Worm (Caenorhabditis elegans): ENCODE measurements around the gene orai-1.

orai-1 gene

ce11 chrIII:599279-599678 lies 47.3 kb upstream of the orai-1 start:
- TF ChIP-seq jun-1 (tag; optimal IDR thresholded peaks at IDR 0.05): peak; percentile 14
- TF ChIP-seq nhr-77 (tag; optimal IDR thresholded peaks at IDR 0.05): no peak
- TF ChIP-seq fkh-2 (tag; optimal IDR thresholded peaks at IDR 0.05): no peak
- TF ChIP-seq elt-2 (tag; optimal IDR thresholded peaks at IDR 0.05): peak; percentile 46
- peak; percentile 12 for TF ChIP-seq pqm-1 (tag; optimal IDR thresholded peaks at IDR 0.05)
- no peak for TF ChIP-seq aly-2 (tag; optimal IDR thresholded peaks at IDR 0.05)
- TF ChIP-seq nhr-12 (tag; optimal IDR thresholded peaks at IDR 0.05): no peak
- TF ChIP-seq mdl-1 (tag; optimal IDR thresholded peaks at IDR 0.05): no peak

ce11 chrIII:600316-600932 lies 46.1 kb upstream of the orai-1 start, which contains the start of gene lec-6:
lec-6 (minus strand) TSS chrIII:600366.
- TF ChIP-seq aly-2 (tag; optimal IDR thresholded peaks at IDR 0.05) (no peak), ama-1 (optimal IDR thresholded peaks at IDR 0.05) (peak; percentile 10), sea-2 (GFP tag; optimal IDR thresholded peaks at IDR 0.05) (no peak), ceh-9 (tag; optimal IDR thresholded peaks at IDR 0.05) (no peak), nhr-12 (tag; optimal IDR thresholded peaks at IDR 0.05) (no peak), pha-4 (tag; optimal IDR thresholded peaks at IDR 0.05) (peak; percentile 97), nhr-77 (tag; optimal IDR thresholded peaks at IDR 0.05) (peak; percentile 48), pqm-1 (tag; optimal IDR thresholded peaks at IDR 0.05) (peak; percentile 97), elt-2 (tag; optimal IDR thresholded peaks at IDR 0.05) (peak; percentile 99), nhr-11 (tag; optimal IDR thresholded peaks at IDR 0.05) (no peak), fos-1 (tag; optimal IDR thresholded peaks at IDR 0.05) (peak; percentile 85), daf-12 (tag; optimal IDR thresholded peaks at IDR 0.05) (no peak), skn-1 (tag; optimal IDR thresholded peaks at IDR 0.05) (peak; percentile 56), tbx-2 (tag; optimal IDR thresholded peaks at IDR 0.05) (no peak), nfya-1 (tag; optimal IDR thresholded peaks at IDR 0.05; ENCODE audit: insufficient read depth) (no peak), jun-1 (tag; optimal IDR thresholded peaks at IDR 0.05) (peak; percentile 90)

- no peak for TF ChIP-seq elt-3 (tag; optimal IDR thresholded peaks at IDR 0.05)
- TF ChIP-seq nhr-11 (tag; optimal IDR thresholded peaks at IDR 0.05): no peak
- no peak for TF ChIP-seq tbx-2 (tag; optimal IDR thresholded peaks at IDR 0.05)
- TF ChIP-seq pqm-1 (tag; optimal IDR thresholded peaks at IDR 0.05): no peak
- TF ChIP-seq ZK546.5 (tag; optimal IDR thresholded peaks at IDR 0.05): no peak
Observed at ce11 chrIII:605415-606054, 41.0 kb upstream of the orai-1 start, which contains the start of the genes Y55B1AR.4 and ttr-7. Y55B1AR.4 (minus strand) TSS chrIII:605515. ttr-7 (plus strand) TSS chrIII:606004.

ce11 chrIII:609549-609948 lies 37.0 kb upstream of the orai-1 start, which contains the start of gene best-17:
best-17 (minus strand) TSS chrIII:609649.
- no peak for TF ChIP-seq ceh-16 (tag; optimal IDR thresholded peaks at IDR 0.05)
- TF ChIP-seq jun-1 (tag; optimal IDR thresholded peaks at IDR 0.05): no peak
- TF ChIP-seq skn-1 (tag; optimal IDR thresholded peaks at IDR 0.05): no peak
- TF ChIP-seq ztf-11 (tag; optimal IDR thresholded peaks at IDR 0.05): no peak
- no peak for TF ChIP-seq daf-12 (tag; optimal IDR thresholded peaks at IDR 0.05)
- no peak for TF ChIP-seq zag-1 (tag; optimal IDR thresholded peaks at IDR 0.05)
- no peak for TF ChIP-seq ama-1 (optimal IDR thresholded peaks at IDR 0.05)
- no peak for TF ChIP-seq mml-1 (tag; optimal IDR thresholded peaks at IDR 0.05)
- TF ChIP-seq fos-1 (tag; optimal IDR thresholded peaks at IDR 0.05): no peak
- TF ChIP-seq ztf-4 (tag; optimal IDR thresholded peaks at IDR 0.05): no peak
- no peak for TF ChIP-seq lin-15B (tag; optimal IDR thresholded peaks at IDR 0.05)
- no peak for TF ChIP-seq ceh-82 (tag; optimal IDR thresholded peaks at IDR 0.05)
- no peak for TF ChIP-seq fkh-2 (tag; optimal IDR thresholded peaks at IDR 0.05)
- TF ChIP-seq unc-62 (GFP tag; optimal IDR thresholded peaks at IDR 0.05): no peak
- TF ChIP-seq ceh-28 (tag; optimal IDR thresholded peaks at IDR 0.05): no peak

- no peak for TF ChIP-seq egl-5 (tag; optimal IDR thresholded peaks at IDR 0.05)
- no peak for TF ChIP-seq nhr-237 (tag; optimal IDR thresholded peaks at IDR 0.05)
- TF ChIP-seq elt-3 (tag; optimal IDR thresholded peaks at IDR 0.05): no peak
- TF ChIP-seq R02D3.7 (tag; optimal IDR thresholded peaks at IDR 0.05): no peak
- no peak for TF ChIP-seq ceh-82 (tag; optimal IDR thresholded peaks at IDR 0.05)
- TF ChIP-seq elt-2 (tag; optimal IDR thresholded peaks at IDR 0.05): no peak
- TF ChIP-seq ztf-4 (tag; optimal IDR thresholded peaks at IDR 0.05): no peak
- TF ChIP-seq ceh-16 (tag; optimal IDR thresholded peaks at IDR 0.05): no peak
- TF ChIP-seq lsy-12 (tag; optimal IDR thresholded peaks at IDR 0.05): no peak
- no peak for TF ChIP-seq mdl-1 (tag; optimal IDR thresholded peaks at IDR 0.05)
- no peak for TF ChIP-seq nhr-67 (tag; optimal IDR thresholded peaks at IDR 0.05)
- no peak for TF ChIP-seq nhr-25 (tag; optimal IDR thresholded peaks at IDR 0.05)
Observed at ce11 chrIII:611900-612299, 34.7 kb upstream of the orai-1 start.

Measured in whole organism, L3 larva.